Worm (Caenorhabditis elegans) whole organism, L2 larva: Measurements from ENCODE around the gene F22B7.9.
A peak's percentile ranks its signal among the peaks of the same experiment; 100 is the strongest.

Experiments used
- C34F6.9 ChIP-seq: fragments of 150-350 bp; optimal IDR thresholded peaks from 2 replicates; lab custom pipeline; 2014; ENCODE audit warnings: missing biosample characterization, missing genetic modification characterization
- F13H6.1 ChIP-seq: sonication (generic microtip); optimal IDR thresholded peaks from 2 replicates; lab custom pipeline; 2016; ENCODE audit warnings: missing genetic modification characterization, missing compliant biosample characterization
- R02D3.7 ChIP-seq: fragments of 150-350 bp; optimal IDR thresholded peaks from 2 replicates; lab custom pipeline; 2014; ENCODE audit warnings: missing biosample characterization, missing genetic modification characterization
- Y55F3AM.14 ChIP-seq: fragments of 200-800 bp; sonication (Bioruptor generic); optimal IDR thresholded peaks from 2 replicates; lab custom pipeline; 2018; ENCODE audit warnings: mild to moderate bottlenecking, missing genetic modification characterization, missing compliant biosample characterization
- ZK546.5 ChIP-seq: sonication (generic microtip); optimal IDR thresholded peaks from 2 replicates; lab custom pipeline; 2017; ENCODE audit warnings: missing biosample characterization, missing genetic modification characterization
- alr-1 ChIP-seq: fragments of 150-350 bp; optimal IDR thresholded peaks from 2 replicates; lab custom pipeline; 2014; ENCODE audit warnings: missing biosample characterization, missing genetic modification characterization
- aly-2 ChIP-seq: fragments of 150-350 bp; optimal IDR thresholded peaks from 2 replicates; lab custom pipeline; 2014; ENCODE audit warnings: missing biosample characterization, missing genetic modification characterization
- ama-1 ChIP-seq: fragments of 150-350 bp; optimal IDR thresholded peaks from 2 replicates; lab custom pipeline; 2018; ENCODE audit warnings: inconsistent platforms
- blmp-1 ChIP-seq: sonication (generic microtip); optimal IDR thresholded peaks from 2 replicates; lab custom pipeline; 2017; ENCODE audit warnings: missing genetic modification characterization, mild to moderate bottlenecking, missing compliant biosample characterization, antibody characterized with exemption, moderate library complexity; ENCODE audit not compliant: insufficient read depth
- ceh-16 ChIP-seq: fragments of 150-350 bp; optimal IDR thresholded peaks from 2 replicates; lab custom pipeline; 2014; ENCODE audit warnings: missing biosample characterization, missing genetic modification characterization
- egl-27 ChIP-seq: sonication (generic microtip); optimal IDR thresholded peaks from 3 replicates; lab custom pipeline; 2017; ENCODE audit warnings: missing biosample characterization, missing genetic modification reagents, missing genetic modification characterization
- elt-1 ChIP-seq: fragments of 150-350 bp; optimal IDR thresholded peaks from 2 replicates; lab custom pipeline; 2014; ENCODE audit warnings: missing biosample characterization, missing genetic modification characterization
- elt-3 ChIP-seq: sonication (generic microtip); optimal IDR thresholded peaks from 2 replicates; lab custom pipeline; 2017; ENCODE audit warnings: missing biosample characterization, missing genetic modification characterization
- fos-1 ChIP-seq: fragments of 150-350 bp; optimal IDR thresholded peaks from 2 replicates; lab custom pipeline; 2014; ENCODE audit warnings: missing biosample characterization, missing genetic modification characterization
- gmeb-1 ChIP-seq: fragments of 150-350 bp; optimal IDR thresholded peaks from 2 replicates; lab custom pipeline; 2014; ENCODE audit warnings: missing biosample characterization, missing genetic modification characterization
- lin-13 ChIP-seq: fragments of 150-350 bp; optimal IDR thresholded peaks from 2 replicates; lab custom pipeline; 2014; ENCODE audit warnings: missing biosample characterization, missing genetic modification reagents, missing genetic modification characterization
- lin-39 ChIP-seq: fragments of 150-350 bp; optimal IDR thresholded peaks from 2 replicates; lab custom pipeline; 2014; ENCODE audit warnings: missing biosample characterization, missing genetic modification reagents, missing genetic modification characterization
- lsy-2 ChIP-seq, 2 experiments: fragments of 150-350 bp in 1 of 2; sonication (generic microtip) in 1 of 2; optimal IDR thresholded peaks; 2 replicates each; lab custom pipeline; 2014 to 2017; ENCODE audit warnings: missing biosample characterization in 2 of 2, missing genetic modification characterization in 2 of 2
- mab-5 ChIP-seq: fragments of 150-350 bp; optimal IDR thresholded peaks from 2 replicates; lab custom pipeline; 2014; ENCODE audit warnings: missing biosample characterization, missing genetic modification characterization
- mbf-1 ChIP-seq: sonication (generic microtip); optimal IDR thresholded peaks from 2 replicates; lab custom pipeline; 2017; ENCODE audit warnings: missing biosample characterization, missing genetic modification characterization
- mdl-1 ChIP-seq, 2 experiments: fragments of 150-350 bp in 1 of 2; sonication (generic microtip) in 1 of 2; optimal IDR thresholded peaks; 2 replicates each; lab custom pipeline; 2017; ENCODE audit warnings: missing biosample characterization in 2 of 2, missing genetic modification characterization in 2 of 2
- nhr-10 ChIP-seq: sonication (generic microtip); optimal IDR thresholded peaks from 2 replicates; lab custom pipeline; 2017; ENCODE audit warnings: missing biosample characterization, missing genetic modification characterization
- nhr-11 ChIP-seq: fragments of 150-350 bp; optimal IDR thresholded peaks from 2 replicates; lab custom pipeline; 2014; ENCODE audit warnings: missing biosample characterization, missing genetic modification characterization
- nhr-12 ChIP-seq: fragments of 150-350 bp; optimal IDR thresholded peaks from 2 replicates; lab custom pipeline; 2014; ENCODE audit warnings: missing biosample characterization, missing genetic modification characterization
- nhr-129 ChIP-seq: fragments of 150-350 bp; optimal IDR thresholded peaks from 2 replicates; lab custom pipeline; 2014; ENCODE audit warnings: missing biosample characterization, missing genetic modification characterization
- nhr-21 ChIP-seq: fragments of 150-350 bp; optimal IDR thresholded peaks from 2 replicates; lab custom pipeline; 2014; ENCODE audit warnings: missing biosample characterization, missing genetic modification characterization
- nhr-23 ChIP-seq: fragments of 150-350 bp; optimal IDR thresholded peaks from 2 replicates; lab custom pipeline; 2014; ENCODE audit warnings: missing biosample characterization, missing genetic modification reagents, missing genetic modification characterization
- nhr-237 ChIP-seq: fragments of 150-350 bp; optimal IDR thresholded peaks from 2 replicates; lab custom pipeline; 2014; ENCODE audit warnings: missing biosample characterization, missing genetic modification characterization
- nhr-25 ChIP-seq: fragments of 150-350 bp; sonication (generic microtip); optimal IDR thresholded peaks from 3 replicates; lab custom pipeline; 2014; ENCODE audit warnings: missing biosample characterization, missing genetic modification characterization
- nhr-77 ChIP-seq: fragments of 150-350 bp; optimal IDR thresholded peaks from 2 replicates; lab custom pipeline; 2014; ENCODE audit warnings: missing biosample characterization, missing genetic modification characterization
- peb-1 ChIP-seq: fragments of 150-350 bp; optimal IDR thresholded peaks from 2 replicates; lab custom pipeline; 2014; ENCODE audit warnings: missing biosample characterization, missing genetic modification characterization
- sem-4 ChIP-seq: fragments of 150-350 bp; optimal IDR thresholded peaks from 2 replicates; lab custom pipeline; 2014; ENCODE audit warnings: missing biosample characterization, missing genetic modification reagents, missing genetic modification characterization
- skn-1 ChIP-seq: sonication (generic microtip); optimal IDR thresholded peaks from 2 replicates; lab custom pipeline; 2017; ENCODE audit warnings: missing biosample characterization, missing genetic modification characterization
- sma-3 ChIP-seq: sonication (generic microtip); optimal IDR thresholded peaks from 2 replicates; lab custom pipeline; 2016; ENCODE audit warnings: missing genetic modification reagents, missing genetic modification characterization, missing compliant biosample characterization
- sma-9 ChIP-seq, 2 experiments: fragments of 150-350 bp in 1 of 2; sonication (generic microtip) in 1 of 2; optimal IDR thresholded peaks; 2 replicates each; lab custom pipeline; 2014 to 2016; ENCODE audit warnings: missing genetic modification characterization in 2 of 2, mild to moderate bottlenecking in 1 of 2, missing biosample characterization in 1 of 2, missing compliant biosample characterization in 1 of 2, missing genetic modification reagents in 1 of 2, moderate library complexity in 1 of 2
- snpc-4 ChIP-seq: fragments of 150-350 bp; optimal IDR thresholded peaks from 2 replicates; lab custom pipeline; 2014; ENCODE audit warnings: missing biosample characterization, missing genetic modification characterization
- unc-39 ChIP-seq: fragments of 150-350 bp; optimal IDR thresholded peaks from 2 replicates; lab custom pipeline; 2014; ENCODE audit warnings: missing biosample characterization, missing genetic modification characterization
- unc-55 ChIP-seq: fragments of 150-350 bp; sonication (generic microtip); optimal IDR thresholded peaks from 3 replicates; lab custom pipeline; 2014; ENCODE audit warnings: missing biosample characterization, missing genetic modification reagents, missing genetic modification characterization
- unc-62 ChIP-seq: fragments of 150-350 bp; optimal IDR thresholded peaks from 2 replicates; lab custom pipeline; 2014; ENCODE audit warnings: missing biosample characterization, missing genetic modification reagents, missing genetic modification characterization
- zag-1 ChIP-seq: fragments of 150-350 bp; optimal IDR thresholded peaks from 2 replicates; lab custom pipeline; 2014; ENCODE audit warnings: missing biosample characterization, missing genetic modification characterization
- ztf-1 ChIP-seq: fragments of 200-800 bp; sonication (Bioruptor generic); conservative IDR thresholded peaks from 2 replicates; pipeline ENCODE4 v1.3.6; 2022; ENCODE audit warnings: missing genetic modification characterization, missing compliant biosample characterization
- ztf-11 ChIP-seq: sonication (generic microtip); optimal IDR thresholded peaks from 2 replicates; lab custom pipeline; 2017; ENCODE audit warnings: missing biosample characterization, missing genetic modification characterization
- ztf-4 ChIP-seq: fragments of 150-350 bp; optimal IDR thresholded peaks from 2 replicates; lab custom pipeline; 2014; ENCODE audit warnings: missing biosample characterization, missing genetic modification characterization

F22B7.9 gene

DNA sequence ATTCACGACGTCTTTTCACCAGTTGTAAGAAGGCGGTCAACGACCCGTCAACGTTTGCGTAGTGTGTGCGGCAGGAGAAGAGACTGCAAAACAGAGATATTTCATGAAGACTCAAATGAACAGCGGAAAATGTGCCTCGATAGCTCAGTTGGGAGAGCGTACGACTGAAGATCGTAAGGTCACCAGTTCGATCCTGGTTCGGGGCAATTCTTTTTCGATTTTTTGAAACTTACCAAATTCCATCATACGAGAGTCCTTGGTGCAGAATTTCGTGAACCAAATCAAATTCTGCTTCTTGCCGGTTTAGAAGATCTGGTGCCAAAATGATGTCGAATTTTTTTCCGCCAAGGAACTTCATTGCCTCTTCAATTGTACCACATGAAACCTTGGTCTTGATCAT is 803 bp downstream of the F22B7.9 start:
- TF ChIP-seq lin-39 (tag; lab: Kevin White, UChicago), result no peak
- no peak for TF ChIP-seq mdl-1 (tag; optimal IDR thresholded peaks at IDR 0.05; lab: Kevin White, UChicago)
- TF ChIP-seq zag-1 (tag; lab: Kevin White, UChicago), result no peak
- TF ChIP-seq ama-1 (lab: Kevin White, UChicago), result peak; percentile 34
- TF ChIP-seq blmp-1 (tag; lab: Kevin White, UChicago), result peak; percentile 6
- no peak for TF ChIP-seq nhr-77 (tag; lab: Kevin White, UChicago)
- TF ChIP-seq ztf-1, result no peak
- no peak for TF ChIP-seq ceh-16 (tag; lab: Kevin White, UChicago)
- TF ChIP-seq snpc-4 (tag; lab: Kevin White, UChicago), result no peak
- TF ChIP-seq fos-1 (tag; lab: Kevin White, UChicago), result peak; percentile 40
- peak; percentile 19 for TF ChIP-seq nhr-21 (tag; lab: Kevin White, UChicago)
- TF ChIP-seq sma-9 (GFP tag; optimal IDR thresholded peaks at IDR 0.05; lab: Kevin White, UChicago), result peak; percentile 39
- TF ChIP-seq sma-9 (tag; optimal IDR thresholded peaks at IDR 0.05; lab: Kevin White, UChicago), result no peak
- TF ChIP-seq gmeb-1, result no peak
- TF ChIP-seq nhr-129 (tag; lab: Kevin White, UChicago), result peak; percentile 80
- no peak for TF ChIP-seq lin-13 (GFP tag; lab: Kevin White, UChicago)
- TF ChIP-seq nhr-23 (tag; lab: Kevin White, UChicago), result no peak
- peak in 1 of 2 experiments; percentile 56 for TF ChIP-seq lsy-2 (tag; optimal IDR thresholded peaks at IDR 0.05; lab: Kevin White, UChicago)
- no peak for TF ChIP-seq alr-1 (tag; lab: Kevin White, UChicago)
- TF ChIP-seq nhr-11 (tag; lab: Kevin White, UChicago), result no peak
- TF ChIP-seq F13H6.1 (tag; lab: Kevin White, UChicago), result no peak
- peak; percentile 38 for TF ChIP-seq C34F6.9 (tag; lab: Kevin White, UChicago)
- TF ChIP-seq ztf-4 (tag; lab: Kevin White, UChicago), result peak; percentile 9
- peak; percentile 39 for TF ChIP-seq unc-55 (GFP tag; lab: Kevin White, UChicago)
- no peak for TF ChIP-seq ztf-11 (tag; lab: Kevin White, UChicago)

DNA sequence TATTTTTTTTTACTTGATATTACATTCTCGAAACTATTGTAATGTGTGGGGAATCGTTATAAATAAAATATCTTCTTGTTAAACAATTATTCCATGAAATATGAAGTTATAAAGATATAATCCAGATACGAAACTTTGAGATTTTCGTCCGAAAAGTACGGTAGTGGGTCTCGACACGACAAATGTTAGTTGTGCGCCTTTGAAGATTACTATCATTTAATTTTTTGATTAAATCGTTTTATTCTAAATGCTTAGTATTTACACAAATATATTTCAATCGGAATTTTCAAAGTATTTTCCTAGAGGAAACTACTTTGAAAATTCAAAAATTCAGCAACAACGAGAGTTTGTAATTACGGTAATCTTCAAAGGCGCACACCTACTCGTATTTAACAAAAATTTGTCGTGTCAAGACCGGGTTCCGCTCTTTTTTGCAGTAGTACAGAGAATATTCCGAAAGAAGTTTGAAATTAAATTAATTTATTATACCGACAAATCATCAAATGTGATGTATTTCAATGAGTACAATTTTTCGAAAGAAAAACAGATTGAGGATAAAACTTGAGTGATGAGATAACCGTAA is 1.5 kb downstream of the F22B7.9 start:
- no peak for TF ChIP-seq peb-1
- TF ChIP-seq nhr-237 (tag; lab: Kevin White, UChicago), result no peak
- TF ChIP-seq mab-5 (tag; lab: Kevin White, UChicago), result no peak
- no peak for TF ChIP-seq elt-3
- no peak for TF ChIP-seq nhr-21 (tag; lab: Kevin White, UChicago)
- no peak for TF ChIP-seq nhr-25 (tag; lab: Kevin White, UChicago)
- TF ChIP-seq nhr-11 (tag; lab: Kevin White, UChicago), result no peak
- no peak for TF ChIP-seq ZK546.5 (tag; lab: Kevin White, UChicago)
- TF ChIP-seq nhr-12 (tag; lab: Kevin White, UChicago), result no peak
- TF ChIP-seq zag-1 (tag; lab: Kevin White, UChicago), result no peak
- TF ChIP-seq sem-4 (tag; lab: Kevin White, UChicago), result no peak
- no peak for TF ChIP-seq nhr-10
- no peak for TF ChIP-seq Y55F3AM.14 (GFP tag; lab: Kevin White, UChicago)
- TF ChIP-seq skn-1 (tag; lab: Kevin White, UChicago), result no peak
- peak; percentile 70 for TF ChIP-seq ama-1 (lab: Kevin White, UChicago)
- TF ChIP-seq aly-2 (tag; lab: Kevin White, UChicago), result no peak
- no peak for TF ChIP-seq lin-13 (GFP tag; lab: Kevin White, UChicago)
- no peak for TF ChIP-seq F13H6.1 (tag; lab: Kevin White, UChicago)
- no peak for TF ChIP-seq sma-9 (GFP tag; optimal IDR thresholded peaks at IDR 0.05; lab: Kevin White, UChicago)
- no peak for TF ChIP-seq sma-9 (tag; optimal IDR thresholded peaks at IDR 0.05; lab: Kevin White, UChicago)
- peak; percentile 3 for TF ChIP-seq sma-3 (GFP tag; lab: Kevin White, UChicago)
- no peak for TF ChIP-seq lin-39 (tag; lab: Kevin White, UChicago)
- no peak for TF ChIP-seq elt-1 (tag; lab: Kevin White, UChicago)
- TF ChIP-seq unc-39 (tag; lab: Kevin White, UChicago), result no peak
- no peak for TF ChIP-seq alr-1 (tag; lab: Kevin White, UChicago)
- peak; percentile 17 for TF ChIP-seq gmeb-1
- TF ChIP-seq mbf-1, result no peak
- TF ChIP-seq egl-27 (tag; lab: Kevin White, UChicago), result no peak
- no peak for TF ChIP-seq snpc-4 (tag; lab: Kevin White, UChicago)
- TF ChIP-seq R02D3.7 (tag; lab: Kevin White, UChicago), result no peak
- no peak for TF ChIP-seq ztf-1
- TF ChIP-seq unc-62 (GFP tag; lab: Kevin White, UChicago), result no peak
- TF ChIP-seq lsy-2 (tag; optimal IDR thresholded peaks at IDR 0.05; lab: Kevin White, UChicago), result peak in 1 of 2 experiments; percentile 17
- TF ChIP-seq nhr-77 (tag; lab: Kevin White, UChicago), result no peak
- TF ChIP-seq C34F6.9 (tag; lab: Kevin White, UChicago), result no peak
- TF ChIP-seq, all 48 proteins: peak for 4
